Worm (Caenorhabditis elegans) whole organism, L1 larva: ENCODE data around the gene catp-7.

ENCODE experiments used
- ama-1 ChIP-seq: fragments of 150-350 bp; optimal IDR thresholded peaks from 2 replicates; lab custom pipeline; 2014
- elt-3 ChIP-seq, 6 experiments: fragments of 150-350 bp in 1 of 6; sonication (generic microtip); optimal IDR thresholded peaks; 2 replicates each; lab custom pipeline; 2017 to 2018; ENCODE audit warnings: missing biosample characterization in 6 of 6, missing genetic modification characterization in 6 of 6, inconsistent platforms in 1 of 6
- hlh-4 ChIP-seq: sonication (generic microtip); optimal IDR thresholded peaks from 2 replicates; lab custom pipeline; 2016; ENCODE audit warnings: mild to moderate bottlenecking, missing genetic modification characterization, missing compliant biosample characterization
- pqm-1 ChIP-seq: sonication (generic microtip); optimal IDR thresholded peaks from 3 replicates; lab custom pipeline; 2017; ENCODE audit warnings: missing biosample characterization, missing genetic modification characterization
- snpc-4 ChIP-seq: fragments of 150-350 bp; optimal IDR thresholded peaks from 2 replicates; lab custom pipeline; 2014; ENCODE audit warnings: missing biosample characterization, missing genetic modification characterization
- unc-86 ChIP-seq: sonication (generic microtip); optimal IDR thresholded peaks from 2 replicates; lab custom pipeline; 2016; ENCODE audit warnings: missing genetic modification characterization, missing compliant biosample characterization

DNA sequence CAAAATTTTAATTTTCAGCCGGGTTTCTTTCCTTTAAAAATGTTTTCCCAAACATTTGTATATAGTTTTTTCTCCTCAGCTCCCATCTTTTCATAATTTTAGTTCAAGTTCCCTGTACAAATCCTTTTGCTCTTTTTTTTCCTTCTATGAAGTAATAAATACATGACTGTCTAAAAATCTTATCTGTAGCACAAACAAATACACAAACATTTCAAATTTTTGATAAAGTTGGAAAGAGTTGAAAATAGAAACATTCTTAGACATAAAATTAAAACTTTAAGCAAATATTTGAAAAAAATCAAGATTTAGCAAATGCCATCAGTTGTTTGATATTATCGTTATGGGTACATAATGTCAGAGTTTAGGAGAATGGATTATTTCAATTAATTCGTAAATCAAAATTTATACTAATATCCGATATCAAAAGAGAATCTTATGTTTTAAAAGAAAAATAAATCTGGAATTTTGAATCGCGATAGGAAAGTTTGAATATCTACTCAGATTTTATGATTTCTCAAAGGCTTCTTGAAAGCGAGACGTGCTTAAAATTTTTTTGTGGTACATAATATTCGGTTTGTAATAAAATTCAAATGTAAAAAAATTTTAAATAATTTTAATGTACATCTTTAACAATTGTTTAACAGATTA is 47.6 kb upstream of the catp-7 start:
- TF ChIP-seq unc-86 (tag; lab: Kevin White, UChicago), result no peak
- no peak for TF ChIP-seq hlh-4 (tag; lab: Kevin White, UChicago)
- TF ChIP-seq ama-1 (lab: Kevin White, UChicago), result no peak
- no peak for TF ChIP-seq elt-3 (tag; optimal IDR thresholded peaks at IDR 0.05; lab: Kevin White, UChicago)
- no peak for TF ChIP-seq pqm-1
- no peak for TF ChIP-seq snpc-4 (tag; lab: Kevin White, UChicago)
